Fruit fly (Drosophila melanogaster) whole organism, embryonic: Measurements from ENCODE around the gene Mettl4.

Experiments used
- BEAF-32 ChIP-seq: fragments of 200-800 bp; sonication (Bioruptor generic); optimal IDR thresholded peaks from 3 replicates; lab custom pipeline; 2017; ENCODE audit warnings: missing biosample characterization, missing genetic modification characterization, mild to moderate bottlenecking, moderate library complexity, missing genetic modification reagents
- Bgb ChIP-seq: fragments of 200-800 bp; sonication (Bioruptor generic); IDR thresholded peaks from 2 replicates; pipeline ENCODE4 v1.3.6; 2022; ENCODE audit warnings: missing biosample characterization, missing genetic modification characterization; ENCODE audit not compliant: partially characterized antibody
- BtbVII ChIP-seq: fragments of 200-800 bp; sonication (Bioruptor generic); optimal IDR thresholded peaks from 3 replicates; lab custom pipeline; 2017; ENCODE audit warnings: missing biosample characterization, mild to moderate bottlenecking, missing genetic modification characterization
- CG10366 ChIP-seq: fragments of 200-800 bp; sonication (Bioruptor generic); IDR thresholded peaks from 2 replicates; pipeline ENCODE4 v1.3.6; 2022; ENCODE audit warnings: missing biosample characterization, missing genetic modification characterization
- CG12104 ChIP-seq: fragments of 200-800 bp; sonication (Bioruptor generic); optimal IDR thresholded peaks from 3 replicates; lab custom pipeline; 2016; ENCODE audit warnings: missing biosample characterization, missing genetic modification characterization
- CG13287 ChIP-seq: fragments of 200-800 bp; sonication (Bioruptor generic); IDR thresholded peaks from 2 replicates; pipeline ENCODE4 v1.3.6; 2022; ENCODE audit warnings: missing biosample characterization, missing genetic modification characterization; ENCODE audit not compliant: partially characterized antibody
- CG13296 ChIP-seq: fragments of 200-800 bp; sonication (Bioruptor generic); optimal IDR thresholded peaks from 3 replicates; lab custom pipeline; 2018; ENCODE audit warnings: missing biosample characterization, mild to moderate bottlenecking, missing genetic modification characterization
- CG14860 ChIP-seq: fragments of 200-800 bp; sonication (Bioruptor generic); IDR thresholded peaks from 3 replicates; pipeline ENCODE4 v1.3.6; 2022; ENCODE audit warnings: missing biosample characterization, missing genetic modification characterization; ENCODE audit not compliant: partially characterized antibody
- CG16813 ChIP-seq: fragments of 200-800 bp; sonication (Bioruptor generic); IDR thresholded peaks from 3 replicates; pipeline ENCODE4 v1.3.6; 2022; ENCODE audit warnings: missing biosample characterization, missing genetic modification characterization; ENCODE audit not compliant: partially characterized antibody
- CG17359 ChIP-seq: fragments of 200-800 bp; sonication (Bioruptor generic); optimal IDR thresholded peaks from 3 replicates; lab custom pipeline; 2018; ENCODE audit warnings: missing biosample characterization, mild to moderate bottlenecking, missing genetic modification characterization, moderate library complexity
- CG2116 ChIP-seq: fragments of 200-800 bp; sonication (Bioruptor generic); optimal IDR thresholded peaks from 3 replicates; lab custom pipeline; 2018; ENCODE audit warnings: missing biosample characterization, mild to moderate bottlenecking, missing genetic modification characterization
- CG30020 ChIP-seq: fragments of 200-800 bp; optimal IDR thresholded peaks from 2 replicates; lab custom pipeline; 2019; ENCODE audit warnings: missing biosample characterization, mild to moderate bottlenecking, missing genetic modification characterization, moderate library complexity
- CG34224 ChIP-seq: fragments of 200-800 bp; sonication (Bioruptor generic); IDR thresholded peaks from 3 replicates; pipeline ENCODE4 v1.3.6; 2022; ENCODE audit warnings: missing biosample characterization, missing genetic modification characterization; ENCODE audit not compliant: partially characterized antibody
- CG4730 ChIP-seq: fragments of 200-800 bp; sonication (Bioruptor generic); IDR thresholded peaks from 2 replicates; pipeline ENCODE4 v1.3.6; 2022; ENCODE audit warnings: missing biosample characterization, missing genetic modification characterization
- CG7928 ChIP-seq: fragments of 200-800 bp; sonication (Bioruptor generic); optimal IDR thresholded peaks from 2 replicates; lab custom pipeline; 2017; ENCODE audit warnings: missing biosample characterization, mild to moderate bottlenecking, missing genetic modification characterization
- CG7963 ChIP-seq: fragments of 200-800 bp; sonication (Bioruptor generic); IDR thresholded peaks from 3 replicates; pipeline ENCODE4 v1.3.6; 2022; ENCODE audit warnings: missing biosample characterization, missing genetic modification characterization; ENCODE audit not compliant: partially characterized antibody
- CG8478 ChIP-seq: fragments of >200 bp; optimal IDR thresholded peaks from 2 replicates; lab custom pipeline; 2018
- Camta ChIP-seq: fragments of 200-800 bp; sonication (Bioruptor generic); optimal IDR thresholded peaks from 2 replicates; lab custom pipeline; 2016; ENCODE audit warnings: missing biosample characterization, missing genetic modification characterization
- CoRest ChIP-seq: fragments of 200-800 bp; sonication (Bioruptor generic); optimal IDR thresholded peaks from 3 replicates; lab custom pipeline; 2018; ENCODE audit warnings: missing biosample characterization, mild to moderate bottlenecking, missing genetic modification characterization, moderate library complexity
- Dek ChIP-seq: fragments of 200-800 bp; sonication (Bioruptor generic); optimal IDR thresholded peaks from 3 replicates; lab custom pipeline; 2019; ENCODE audit warnings: missing biosample characterization, mild to moderate bottlenecking, missing genetic modification characterization, moderate library complexity
- Dip3 ChIP-seq: fragments of 200-800 bp; sonication (Bioruptor generic); optimal IDR thresholded peaks from 3 replicates; lab custom pipeline; 2016; ENCODE audit warnings: missing biosample characterization, missing genetic modification characterization
- Dll ChIP-seq: fragments of 200-800 bp; sonication (Bioruptor generic); IDR thresholded peaks from 4 replicates; pipeline ENCODE4 v1.3.6; 2022; ENCODE audit warnings: missing biosample characterization, missing genetic modification characterization; ENCODE audit not compliant: partially characterized antibody
- Doc3 ChIP-seq: fragments of 200-800 bp; sonication (Bioruptor generic); IDR thresholded peaks from 3 replicates; pipeline ENCODE4 v1.3.6; 2022; ENCODE audit warnings: missing biosample characterization, missing genetic modification characterization; ENCODE audit not compliant: partially characterized antibody
- Dref ChIP-seq: fragments of 200-800 bp; sonication (Bioruptor generic); IDR thresholded peaks from 2 replicates; pipeline ENCODE4 v1.3.6; 2022; ENCODE audit warnings: missing biosample characterization, missing genetic modification characterization
- Elba2 ChIP-seq: fragments of 200-800 bp; sonication (Bioruptor generic); optimal IDR thresholded peaks from 3 replicates; lab custom pipeline; 2016; ENCODE audit warnings: missing biosample characterization, missing genetic modification characterization
- Ets97D ChIP-seq: fragments of 200-800 bp; sonication (Bioruptor generic); optimal IDR thresholded peaks from 3 replicates; lab custom pipeline; 2016; ENCODE audit warnings: missing biosample characterization, missing genetic modification characterization
- MBD-R2 ChIP-seq: fragments of 200-800 bp; sonication (Bioruptor generic); IDR thresholded peaks from 2 replicates; pipeline ENCODE4 v1.3.6; 2022; ENCODE audit warnings: missing biosample characterization, missing genetic modification characterization
- Sry-δ ChIP-seq: fragments of 200-800 bp; sonication (Bioruptor generic); optimal IDR thresholded peaks from 2 replicates; lab custom pipeline; 2016; ENCODE audit warnings: missing biosample characterization, missing genetic modification characterization
- Xrp1 ChIP-seq: fragments of 200-800 bp; sonication (Bioruptor generic); IDR thresholded peaks from 2 replicates; pipeline ENCODE4 v1.3.6; 2022; ENCODE audit warnings: missing biosample characterization, missing genetic modification characterization
- amos ChIP-seq: fragments of 200-800 bp; sonication (Bioruptor generic); IDR thresholded peaks from 2 replicates; pipeline ENCODE4 v1.3.6; 2022; ENCODE audit warnings: missing biosample characterization, missing genetic modification characterization; ENCODE audit not compliant: partially characterized antibody
- ato ChIP-seq: fragments of 200-800 bp; sonication (Bioruptor generic); IDR thresholded peaks from 2 replicates; pipeline ENCODE4 v1.3.6; 2022; ENCODE audit warnings: missing biosample characterization, missing genetic modification characterization; ENCODE audit not compliant: partially characterized antibody
- chm ChIP-seq: fragments of 200-800 bp; sonication (Bioruptor generic); IDR thresholded peaks from 2 replicates; pipeline ENCODE4 v1.3.6; 2022; ENCODE audit warnings: missing biosample characterization, missing genetic modification characterization
- eyg ChIP-seq: fragments of 200-800 bp; sonication (Bioruptor generic); optimal IDR thresholded peaks from 3 replicates; lab custom pipeline; 2016; ENCODE audit warnings: missing biosample characterization, missing genetic modification characterization
- hb ChIP-seq: fragments of 200-800 bp; sonication (Bioruptor generic); IDR thresholded peaks from 3 replicates; pipeline ENCODE4 v1.3.6; 2022; ENCODE audit warnings: missing biosample characterization, missing genetic modification characterization; ENCODE audit not compliant: partially characterized antibody
- ind ChIP-seq: fragments of 200-800 bp; sonication (Bioruptor generic); optimal IDR thresholded peaks from 3 replicates; lab custom pipeline; 2016; ENCODE audit warnings: missing biosample characterization, missing genetic modification characterization
- inv ChIP-seq: fragments of 200-800 bp; sonication (Bioruptor generic); IDR thresholded peaks from 2 replicates; pipeline ENCODE4 v1.3.6; 2022; ENCODE audit warnings: missing biosample characterization, missing genetic modification characterization; ENCODE audit not compliant: partially characterized antibody
- nau ChIP-seq: fragments of 200-800 bp; sonication (Bioruptor generic); optimal IDR thresholded peaks from 3 replicates; lab custom pipeline; 2017; ENCODE audit warnings: missing biosample characterization, mild to moderate bottlenecking, missing genetic modification characterization, missing genetic modification reagents
- org-1 ChIP-seq: fragments of 200-800 bp; sonication (Bioruptor generic); optimal IDR thresholded peaks from 2 replicates; lab custom pipeline; 2017; ENCODE audit warnings: missing biosample characterization, missing genetic modification characterization
- rib ChIP-seq: fragments of 200-800 bp; sonication (Bioruptor generic); IDR thresholded peaks from 2 replicates; pipeline ENCODE4 v1.3.6; 2022; ENCODE audit warnings: missing biosample characterization, missing genetic modification characterization
- ro ChIP-seq: fragments of 200-800 bp; sonication (Bioruptor generic); IDR thresholded peaks from 2 replicates; pipeline ENCODE4 v1.3.6; 2022; ENCODE audit warnings: missing biosample characterization, missing genetic modification characterization
- sens ChIP-seq: fragments of 200-800 bp; sonication (Bioruptor generic); peaks from one replicate; lab custom pipeline; 2016; ENCODE audit warnings: missing biosample characterization, missing genetic modification characterization
- sim ChIP-seq: fragments of 200-800 bp; sonication (Bioruptor generic); IDR thresholded peaks from 2 replicates; pipeline ENCODE4 v1.3.6; 2022; ENCODE audit warnings: missing biosample characterization, missing genetic modification characterization
- sna ChIP-seq: fragments of 200-800 bp; sonication (Bioruptor generic); IDR thresholded peaks from 2 replicates; pipeline ENCODE4 v1.3.6; 2022; ENCODE audit warnings: missing biosample characterization, missing genetic modification characterization; ENCODE audit not compliant: partially characterized antibody
- so ChIP-seq: fragments of 200-800 bp; sonication (Bioruptor generic); IDR thresholded peaks from 3 replicates; pipeline ENCODE4 v1.3.6; 2022; ENCODE audit warnings: missing biosample characterization, missing genetic modification characterization
- stwl ChIP-seq: fragments of 200-800 bp; sonication (Bioruptor generic); optimal IDR thresholded peaks from 3 replicates; lab custom pipeline; 2018; ENCODE audit warnings: missing biosample characterization, mild to moderate bottlenecking, missing genetic modification characterization, moderate library complexity
- tna ChIP-seq: fragments of 200-800 bp; sonication (Bioruptor generic); IDR thresholded peaks from 2 replicates; pipeline ENCODE4 v1.3.6; 2022; ENCODE audit warnings: missing biosample characterization, missing genetic modification characterization; ENCODE audit not compliant: partially characterized antibody
- trem ChIP-seq: fragments of 200-800 bp; optimal IDR thresholded peaks from 3 replicates; lab custom pipeline; 2019; ENCODE audit warnings: missing biosample characterization, mild to moderate bottlenecking, missing genetic modification characterization, moderate library complexity
- unc-4 ChIP-seq: fragments of 200-800 bp; sonication (Bioruptor generic); IDR thresholded peaks from 2 replicates; pipeline ENCODE4 v1.3.6; 2022; ENCODE audit warnings: missing biosample characterization, missing genetic modification characterization; ENCODE audit not compliant: partially characterized antibody
- zen2 ChIP-seq: fragments of 200-800 bp; sonication (Bioruptor generic); IDR thresholded peaks from 3 replicates; pipeline ENCODE4 v1.3.6; 2022; ENCODE audit warnings: missing biosample characterization, missing genetic modification characterization; ENCODE audit not compliant: partially characterized antibody

Gene Mettl4

dm6 chr3R:16650950-16651349 lies at the start of gene Mettl4:
Mettl4 (minus strand) TSS chr3R:16651157.
- TF ChIP-seq CoRest (tag; lab: Kevin White, UChicago) (peak; percentile 1), CG34224 (GFP tag; lab: Robert Waterston, UW) (peak; percentile 77), BtbVII (no peak), MBD-R2 (GFP tag; lab: Robert Waterston, UW) (peak; percentile 62), Elba2 (GFP tag; lab: Kevin White, UChicago) (no peak), stwl (peak; percentile 84), Sry-δ (peak; percentile 62), Bgb (GFP tag; lab: Robert Waterston, UW) (peak; percentile 67), chm (GFP tag; lab: Robert Waterston, UW) (no peak), unc-4 (GFP tag; lab: Robert Waterston, UW) (peak; percentile 65), CG7963 (peak; percentile 63; the same call in 2 of the 3 replicates), amos (GFP tag; lab: Robert Waterston, UW) (peak; percentile 67; the same call in 1 of the 2 replicates), Ets97D (peak; percentile 47), zen2 (GFP tag; lab: Robert Waterston, UW) (peak; percentile 50; the same call in 1 of the 3 replicates), CG13287 (GFP tag; lab: Robert Waterston, UW) (peak; percentile 82), sim (GFP tag; lab: Robert Waterston, UW) (no peak), org-1 (GFP tag; lab: Kevin White, UChicago) (no peak), Dll (GFP tag; lab: Robert Waterston, UW) (peak; percentile 71), so (no peak), trem (tag; lab: Kevin White, UChicago) (peak; percentile 16), CG17359 (tag; lab: Kevin White, UChicago) (no peak), CG4730 (no peak), CG7928 (GFP tag; lab: Kevin White, UChicago) (no peak), CG30020 (tag; lab: Kevin White, UChicago) (peak; percentile 6), Camta (no peak), CG2116 (GFP tag; lab: Kevin White, UChicago) (peak; percentile 98), ro (GFP tag; lab: Robert Waterston, UW) (no peak), hb (GFP tag; lab: Robert Waterston, UW) (peak; percentile 54; the same call in 1 of the 3 replicates), sens (no peak), ind (GFP tag; lab: Kevin White, UChicago) (no peak), CG8478 (lab: Kevin White, UChicago) (no peak), Dek (tag; lab: Kevin White, UChicago) (no peak), Dref (peak; percentile 83), eyg (GFP tag; lab: Kevin White, UChicago) (no peak), CG12104 (no peak), Doc3 (peak; percentile 63; the same call in 2 of the 3 replicates), nau (no peak), Dip3 (GFP tag; lab: Kevin White, UChicago) (no peak), sna (GFP tag; lab: Robert Waterston, UW) (peak; percentile 47), CG14860 (GFP tag; lab: Robert Waterston, UW) (peak; percentile 51; the same call in 1 of the 3 replicates), inv (0 out of 2 replicates have a peak, but pooled peaks have one; percentile 9), BEAF-32 (GFP tag; lab: Kevin White, UChicago) (peak; percentile 73), CG10366 (no peak), Xrp1 (GFP tag; lab: Robert Waterston, UW) (no peak), CG13296 (GFP tag; lab: Kevin White, UChicago) (no peak), ato (GFP tag; lab: Robert Waterston, UW) (peak; percentile 53; the same call in 1 of the 2 replicates), tna (GFP tag; lab: Robert Waterston, UW) (peak; percentile 64; the same call in 1 of the 2 replicates), rib (GFP tag; lab: Robert Waterston, UW) (no peak), CG16813 (GFP tag; lab: Robert Waterston, UW) (peak; percentile 62)
